Worm (Caenorhabditis elegans): Measurements from ENCODE around the gene Y58A7A.3.
"Not testable (repeated sequence)": the region's sequence is repeated elsewhere in the genome, so short reads cannot be mapped to it uniquely, and the experiment has no call there.

The Y58A7A.3 gene

DNA sequence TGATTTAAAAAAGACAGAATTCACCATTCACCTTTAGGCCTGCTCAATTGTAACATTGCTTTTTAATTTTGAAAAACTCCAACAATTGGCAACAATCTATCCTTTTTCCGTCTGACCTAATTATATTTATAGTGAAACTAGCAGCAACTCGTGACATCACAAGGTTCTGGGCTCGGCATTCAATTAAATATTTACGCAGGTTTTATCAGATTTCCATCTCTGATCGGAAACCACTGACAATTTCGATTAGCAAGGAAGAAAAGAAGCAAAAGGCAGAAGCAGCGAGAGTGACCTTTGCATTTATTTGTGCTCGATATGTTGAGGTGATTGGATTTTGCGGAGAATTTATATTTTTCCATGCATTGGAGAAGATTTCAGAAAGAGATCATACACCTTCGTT, 9.7 kb upstream of the Y58A7A.3 start:
- TF ChIP-seq unc-42 (tag; optimal IDR thresholded peaks at IDR 0.05) (peak; percentile 1), odd-2 (tag; optimal IDR thresholded peaks at IDR 0.05) (no peak), ceh-19 (GFP tag; optimal IDR thresholded peaks at IDR 0.05) (no peak)

DNA sequence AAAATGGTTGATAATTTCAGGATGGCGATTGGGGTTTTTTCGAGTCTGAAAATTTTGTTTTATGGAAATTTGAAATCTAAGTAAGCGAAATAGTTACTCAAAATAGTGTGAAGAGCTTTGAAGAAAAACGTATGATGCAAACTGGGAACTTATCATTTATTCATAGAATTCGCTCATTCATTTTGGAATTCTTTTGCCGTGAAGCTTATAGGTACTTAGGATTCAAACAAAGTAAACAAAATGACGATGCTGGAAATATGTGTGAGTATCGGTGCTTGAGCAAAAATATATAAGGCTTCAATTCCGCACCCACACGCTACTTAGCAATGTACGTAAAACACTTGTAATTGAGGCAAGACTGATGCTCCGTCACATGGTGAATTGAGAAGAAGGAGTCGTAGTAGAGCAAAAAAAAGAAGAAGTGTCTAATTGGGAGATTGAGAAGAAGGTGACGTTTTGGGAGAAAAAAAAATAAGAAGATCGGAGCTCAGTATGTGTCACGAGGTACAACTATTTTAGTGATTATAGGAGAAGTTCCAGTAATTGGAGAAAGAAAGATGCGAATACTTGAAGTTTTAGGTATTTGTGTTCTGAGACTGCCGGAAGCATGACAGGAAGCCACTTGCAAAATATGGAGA, 8.9 kb upstream of the Y58A7A.3 start, which contains the start of gene glb-32:
Gene glb-32 (minus strand): TSS at position 51 of the 638 bp plus-strand sequence.
- TF ChIP-seq ceh-18 (tag; optimal IDR thresholded peaks at IDR 0.05) (no peak), rnt-1 (tag; optimal IDR thresholded peaks at IDR 0.05) (no peak), dve-1 (tag; optimal IDR thresholded peaks at IDR 0.05) (no peak), sdc-2 (tag; optimal IDR thresholded peaks at IDR 0.05) (no peak), unc-55 (GFP tag; optimal IDR thresholded peaks at IDR 0.05) (no peak), ceh-24 (tag; optimal IDR thresholded peaks at IDR 0.05) (no peak), ceh-30 (tag; optimal IDR thresholded peaks at IDR 0.05) (no peak), elt-4 (tag; optimal IDR thresholded peaks at IDR 0.05) (no peak), ttx-3 (tag; optimal IDR thresholded peaks at IDR 0.05) (no peak), ama-1 (optimal IDR thresholded peaks at IDR 0.05) (no peak), sox-4 (tag; optimal IDR thresholded peaks at IDR 0.05) (no peak), Y22D7AL.16 (tag; optimal IDR thresholded peaks at IDR 0.05) (no peak), ceh-2 (tag; optimal IDR thresholded peaks at IDR 0.05) (no peak)

DNA sequence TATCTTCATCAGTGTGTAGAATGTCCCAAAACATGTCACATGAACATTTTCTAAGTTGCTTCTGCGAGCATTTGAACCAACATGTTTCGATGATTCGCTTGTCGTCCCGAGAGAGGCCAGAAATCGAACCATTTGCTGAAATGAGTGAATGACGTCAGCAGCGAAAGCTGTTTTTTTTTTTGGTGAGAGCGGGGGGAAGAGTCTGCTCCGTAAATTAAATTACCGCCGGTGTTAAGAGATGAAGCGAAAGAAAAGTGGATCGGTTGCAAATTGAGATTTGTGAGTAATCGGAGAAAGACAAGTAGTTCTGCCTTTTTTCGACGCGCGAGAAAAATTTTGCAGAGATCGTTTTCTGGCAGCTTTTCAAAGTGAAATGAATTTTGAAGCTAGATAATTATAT, 7.6 kb upstream of the Y58A7A.3 start:
- TF ChIP-seq ets-4 (tag; optimal IDR thresholded peaks at IDR 0.05) (no peak), nhr-11 (tag; optimal IDR thresholded peaks at IDR 0.05) (no peak), unc-42 (tag; optimal IDR thresholded peaks at IDR 0.05) (peak; percentile 55), hlh-6 (tag; optimal IDR thresholded peaks at IDR 0.05) (no peak), F13H6.1 (tag; optimal IDR thresholded peaks at IDR 0.05) (no peak), K02D7.2 (tag; optimal IDR thresholded peaks at IDR 0.05) (no peak)

DNA sequence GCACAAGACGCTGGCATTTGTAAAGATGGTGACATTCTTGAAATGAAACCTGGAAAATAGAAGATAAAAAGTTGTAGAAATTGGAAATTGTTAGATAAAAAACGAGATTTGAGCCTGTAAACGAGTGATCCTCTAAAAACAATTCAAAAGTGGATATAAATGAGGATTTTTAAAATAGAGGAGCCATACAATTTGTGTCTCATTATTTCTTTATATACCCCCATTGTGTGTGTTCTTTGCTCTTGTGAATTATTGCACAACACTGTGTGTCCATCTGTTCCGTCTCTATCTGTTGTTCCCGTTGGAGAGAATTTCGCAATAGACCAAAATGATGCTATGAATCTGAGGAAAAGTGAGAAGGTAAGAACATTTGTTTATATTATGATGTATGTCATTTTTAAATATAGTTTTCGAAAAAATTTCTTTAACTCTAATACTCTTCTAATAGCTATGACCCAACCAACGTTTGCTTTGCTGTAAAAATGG, 6.3 kb upstream of the Y58A7A.3 start, which contains the start of gene Y58A7A.5:
Gene Y58A7A.5 (minus strand): TSS at position 51 of the 486 bp plus-strand sequence.
- TF ChIP-seq nhr-232 (tag; optimal IDR thresholded peaks at IDR 0.05) (no peak), hlh-6 (tag; optimal IDR thresholded peaks at IDR 0.05) (no peak), dve-1 (tag; optimal IDR thresholded peaks at IDR 0.05) (no peak), sox-4 (tag; optimal IDR thresholded peaks at IDR 0.05) (no peak), zip-5 (tag; optimal IDR thresholded peaks at IDR 0.05) (no peak), K09A11.1 (tag; optimal IDR thresholded peaks at IDR 0.05; ENCODE audit: insufficient read depth) (no peak), ceh-9 (tag; optimal IDR thresholded peaks at IDR 0.05) (no peak)

DNA sequence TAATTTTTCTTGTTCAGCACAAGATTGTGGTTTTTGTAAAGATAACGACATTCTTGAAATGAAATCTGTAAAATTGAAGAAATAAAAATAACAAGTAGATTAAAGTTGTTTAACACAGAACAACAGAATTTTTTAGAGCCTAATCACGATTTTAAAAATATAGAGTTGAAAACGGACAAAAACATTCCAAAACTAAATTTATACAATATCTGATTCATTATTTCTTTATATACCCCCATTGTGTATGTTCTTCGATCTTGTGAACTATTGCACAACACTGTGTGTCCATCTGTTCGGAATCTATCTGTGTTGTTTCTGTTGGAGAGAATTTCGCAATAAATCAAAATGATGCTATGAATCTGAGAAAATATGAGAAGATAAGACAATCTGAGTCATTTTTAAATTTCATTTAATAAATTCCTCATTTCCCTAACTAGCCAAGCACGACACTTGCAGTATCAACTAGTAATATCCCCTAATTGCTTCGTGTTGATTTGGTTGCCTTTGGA, 4.3 kb upstream of the Y58A7A.3 start, which contains the start of gene Y58A7A.4:
Gene Y58A7A.4 (minus strand): TSS at position 51 of the 509 bp plus-strand sequence.
- TF ChIP-seq sdc-2 (tag; optimal IDR thresholded peaks at IDR 0.05): no peak
- TF ChIP-seq K09A11.1 (tag; optimal IDR thresholded peaks at IDR 0.05; ENCODE audit: insufficient read depth): no peak
- TF ChIP-seq ceh-14 (tag; optimal IDR thresholded peaks at IDR 0.05): no peak
- no peak for TF ChIP-seq dve-1 (tag; optimal IDR thresholded peaks at IDR 0.05)
- no peak for TF ChIP-seq pat-9 (tag; optimal IDR thresholded peaks at IDR 0.05)
- no peak for TF ChIP-seq K02D7.2 (tag; optimal IDR thresholded peaks at IDR 0.05)
- TF ChIP-seq ceh-18 (tag; optimal IDR thresholded peaks at IDR 0.05): no peak
- TF ChIP-seq sox-4 (tag; optimal IDR thresholded peaks at IDR 0.05): no peak
- no peak for TF ChIP-seq nfya-1 (tag; optimal IDR thresholded peaks at IDR 0.05)
- no peak for TF ChIP-seq ama-1 (optimal IDR thresholded peaks at IDR 0.05)
- TF ChIP-seq ets-4 (tag; optimal IDR thresholded peaks at IDR 0.05): no peak
- TF ChIP-seq unc-55 (GFP tag; optimal IDR thresholded peaks at IDR 0.05): no peak
- no peak for TF ChIP-seq syd-9 (tag; optimal IDR thresholded peaks at IDR 0.05)

DNA sequence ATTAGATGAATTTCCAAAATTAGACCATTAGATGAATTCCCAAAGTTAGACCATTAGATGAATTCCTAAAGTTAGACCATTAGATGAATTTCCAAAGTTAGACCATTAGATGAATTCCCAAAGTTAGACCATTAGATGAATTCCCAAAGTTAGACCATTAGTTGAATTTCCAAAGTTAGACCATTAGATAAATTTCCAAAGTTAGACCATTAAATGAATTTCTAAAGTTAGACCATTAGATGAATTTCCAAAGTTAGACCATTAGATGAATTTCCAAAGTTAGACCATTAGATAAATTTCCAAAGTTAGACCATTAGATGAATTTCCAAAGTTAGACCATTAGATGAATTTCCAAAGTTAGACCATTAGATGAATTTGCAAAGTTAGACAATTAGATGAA, 5.4 kb downstream of the Y58A7A.3 start:
- TF ChIP-seq unc-3 (GFP tag; conservative IDR thresholded peaks at IDR 0.05) (peak; percentile 60), ceh-45 (GFP tag; IDR thresholded peaks at IDR 0.05) (peak; percentile 84), sox-2 (GFP tag; IDR thresholded peaks at IDR 0.05) (0 out of 2 replicates have a peak, but pooled peaks have one; percentile 40)
- not testable (repeated sequence) for TF ChIP-seq unc-3 (tag; optimal IDR thresholded peaks at IDR 0.05)
